Fruit fly (Drosophila melanogaster) whole organism, embryonic: ENCODE results near the gene SCCRO.

Experiments used
- B-H2 ChIP-seq: fragments of 200-800 bp; sonication (Bioruptor generic); optimal IDR thresholded peaks from 2 replicates; lab custom pipeline; 2018; ENCODE audit warnings: missing biosample characterization, mild to moderate bottlenecking, missing genetic modification characterization
- CG10543 ChIP-seq: fragments of 200-800 bp; sonication (Bioruptor generic); optimal IDR thresholded peaks from 3 replicates; lab custom pipeline; 2017; ENCODE audit warnings: missing biosample characterization, mild to moderate bottlenecking, missing genetic modification characterization, moderate library complexity
- CG17361 ChIP-seq: fragments of 200-800 bp; sonication (Bioruptor generic); IDR thresholded peaks from 3 replicates; pipeline ENCODE4 v1.3.6; 2022; ENCODE audit warnings: missing biosample characterization, missing genetic modification characterization
- CG17385 ChIP-seq: fragments of 200-800 bp; sonication (Bioruptor generic); optimal IDR thresholded peaks from 3 replicates; lab custom pipeline; 2018; ENCODE audit warnings: missing biosample characterization, mild to moderate bottlenecking, missing genetic modification characterization
- CG2199 ChIP-seq: fragments of 200-800 bp; sonication (Bioruptor generic); IDR thresholded peaks from 3 replicates; pipeline ENCODE4 v1.3.6; 2022; ENCODE audit warnings: missing biosample characterization, missing genetic modification characterization
- CG3163 ChIP-seq: fragments of 200-800 bp; sonication (Bioruptor generic); optimal IDR thresholded peaks from 3 replicates; lab custom pipeline; 2016; ENCODE audit warnings: missing biosample characterization, missing genetic modification characterization
- CG34376 ChIP-seq: fragments of 200-800 bp; sonication (Bioruptor generic); optimal IDR thresholded peaks from 2 replicates; lab custom pipeline; 2018; ENCODE audit warnings: missing biosample characterization, mild to moderate bottlenecking, missing genetic modification characterization
- CG4360 ChIP-seq: fragments of 200-800 bp; sonication (Bioruptor generic); IDR thresholded peaks from 2 replicates; pipeline ENCODE4 v1.3.6; 2022; ENCODE audit warnings: missing biosample characterization, missing genetic modification characterization
- CG6765 ChIP-seq: fragments of 200-800 bp; sonication (Bioruptor generic); optimal IDR thresholded peaks from 3 replicates; lab custom pipeline; 2017; ENCODE audit warnings: missing biosample characterization, mild to moderate bottlenecking, missing genetic modification characterization
- CG6791 ChIP-seq: fragments of 200-800 bp; sonication (Bioruptor generic); IDR thresholded peaks from 3 replicates; pipeline ENCODE4 v1.3.6; 2022; ENCODE audit warnings: missing biosample characterization, missing genetic modification characterization; ENCODE audit not compliant: partially characterized antibody
- Camta ChIP-seq: fragments of 200-800 bp; sonication (Bioruptor generic); optimal IDR thresholded peaks from 2 replicates; lab custom pipeline; 2016; ENCODE audit warnings: missing biosample characterization, missing genetic modification characterization
- Dref ChIP-seq: fragments of 200-800 bp; sonication (Bioruptor generic); IDR thresholded peaks from 2 replicates; pipeline ENCODE4 v1.3.6; 2022; ENCODE audit warnings: missing biosample characterization, missing genetic modification characterization
- Hand ChIP-seq: fragments of 200-800 bp; sonication (Bioruptor generic); optimal IDR thresholded peaks from 2 replicates; lab custom pipeline; 2017; ENCODE audit warnings: mild to moderate bottlenecking, missing biosample characterization, missing genetic modification reagents, missing genetic modification characterization
- Hr78 ChIP-seq, 2 experiments: fragments of 200-800 bp in 1 of 2; fragments of >200 bp in 1 of 2; sonication (Bioruptor generic) in 1 of 2; optimal IDR thresholded peaks; 2 replicates each; lab custom pipeline; 2017 to 2019; ENCODE audit warnings: missing biosample characterization in 2 of 2, missing genetic modification characterization in 2 of 2, mild to moderate bottlenecking in 1 of 2, moderate library complexity in 1 of 2
- Med ChIP-seq: fragments of 200-800 bp; sonication (Bioruptor generic); peaks from one replicate; lab custom pipeline; 2016; ENCODE audit warnings: missing biosample characterization, missing genetic modification characterization, mild to moderate bottlenecking, inconsistent platforms, moderate library complexity
- Oaz ChIP-seq: fragments of 200-800 bp; sonication (Bioruptor generic); IDR thresholded peaks from 2 replicates; pipeline ENCODE4 v1.3.6; 2022; ENCODE audit warnings: missing biosample characterization, missing genetic modification characterization
- Pdp1 ChIP-seq, 2 experiments: fragments of 200-800 bp; sonication (Bioruptor generic); optimal IDR thresholded peaks; 3 replicates each; lab custom pipeline; 2016; ENCODE audit warnings: missing biosample characterization in 2 of 2, missing genetic modification characterization in 2 of 2, mild to moderate bottlenecking in 1 of 2, moderate library complexity in 1 of 2
- Poxn ChIP-seq: fragments of 200-800 bp; sonication (Bioruptor generic); IDR thresholded peaks from 2 replicates; pipeline ENCODE4 v1.3.6; 2022; ENCODE audit warnings: missing biosample characterization, missing genetic modification characterization
- Vsx1 ChIP-seq: fragments of 200-800 bp; sonication (Bioruptor generic); optimal IDR thresholded peaks from 2 replicates; lab custom pipeline; 2017; ENCODE audit warnings: missing biosample characterization, mild to moderate bottlenecking, missing genetic modification characterization, missing genetic modification reagents
- amos ChIP-seq: fragments of 200-800 bp; sonication (Bioruptor generic); IDR thresholded peaks from 2 replicates; pipeline ENCODE4 v1.3.6; 2022; ENCODE audit warnings: missing biosample characterization, missing genetic modification characterization; ENCODE audit not compliant: partially characterized antibody
- bbx ChIP-seq: fragments of 200-800 bp; sonication (Bioruptor generic); IDR thresholded peaks from 2 replicates; pipeline ENCODE4 v1.3.6; 2022; ENCODE audit warnings: missing biosample characterization, missing genetic modification characterization; ENCODE audit not compliant: partially characterized antibody
- bsh ChIP-seq, 2 experiments: fragments of 200-800 bp; sonication (Bioruptor generic); optimal IDR thresholded peaks; 2 replicates each; lab custom pipeline; 2017 to 2018; ENCODE audit warnings: mild to moderate bottlenecking in 2 of 2, missing biosample characterization in 2 of 2, missing genetic modification characterization in 2 of 2, moderate library complexity in 1 of 2
- caup ChIP-seq: fragments of 200-800 bp; sonication (Bioruptor generic); optimal IDR thresholded peaks from 3 replicates; lab custom pipeline; 2017; ENCODE audit warnings: missing biosample characterization, mild to moderate bottlenecking, missing genetic modification characterization, moderate library complexity; ENCODE audit not compliant: severe bottlenecking
- cg ChIP-seq: fragments of 200-800 bp; sonication (Bioruptor generic); optimal IDR thresholded peaks from 3 replicates; lab custom pipeline; 2019; ENCODE audit warnings: missing biosample characterization, mild to moderate bottlenecking, missing genetic modification characterization, moderate library complexity
- chinmo ChIP-seq: fragments of 200-800 bp; sonication (Bioruptor generic); IDR thresholded peaks from 4 replicates; pipeline ENCODE4 v1.3.6; 2022; ENCODE audit warnings: missing biosample characterization, missing genetic modification characterization; ENCODE audit not compliant: partially characterized antibody
- dan ChIP-seq: fragments of 200-800 bp; sonication (Bioruptor generic); IDR thresholded peaks from 2 replicates; pipeline ENCODE4 v1.3.6; 2022; ENCODE audit warnings: missing biosample characterization, missing genetic modification characterization
- dati ChIP-seq: fragments of 200-800 bp; sonication (Bioruptor generic); IDR thresholded peaks from 2 replicates; pipeline ENCODE4 v1.3.6; 2022; ENCODE audit warnings: missing biosample characterization, missing genetic modification characterization
- dimm ChIP-seq: fragments of 200-800 bp; sonication (Bioruptor generic); IDR thresholded peaks from 2 replicates; pipeline ENCODE4 v1.3.6; 2022; ENCODE audit warnings: missing biosample characterization, missing genetic modification characterization
- disco-r ChIP-seq: fragments of 200-800 bp; sonication (Bioruptor generic); optimal IDR thresholded peaks from 2 replicates; lab custom pipeline; 2016; ENCODE audit warnings: missing biosample characterization, missing genetic modification characterization
- dmrt99B ChIP-seq: fragments of 200-800 bp; sonication (Bioruptor generic); optimal IDR thresholded peaks from 2 replicates; lab custom pipeline; 2018; ENCODE audit warnings: missing biosample characterization, mild to moderate bottlenecking, missing genetic modification characterization, moderate library complexity
- eve ChIP-seq, 2 experiments: fragments of >200 bp; optimal IDR thresholded peaks; 2 replicates each; lab custom pipeline; 2017; ENCODE audit warnings: missing biosample characterization in 2 of 2, missing genetic modification characterization in 2 of 2
- exex ChIP-seq: fragments of 200-800 bp; sonication (Bioruptor generic); optimal IDR thresholded peaks from 4 replicates; lab custom pipeline; 2018; ENCODE audit warnings: missing biosample characterization, mild to moderate bottlenecking, missing genetic modification characterization, moderate library complexity
- hkb ChIP-seq, 2 experiments: fragments of 200-800 bp in 1 of 2; fragments of >200 bp in 1 of 2; sonication (Bioruptor generic) in 1 of 2; IDR thresholded peaks in 1 of 2; optimal IDR thresholded peaks in 1 of 2; 2 replicates each; pipeline versions ENCODE4 v1.3.6 to Lab custom; 2017 to 2022; ENCODE audit warnings: missing biosample characterization in 1 of 2, missing genetic modification characterization in 1 of 2
- sd ChIP-seq: fragments of 200-800 bp; sonication (Bioruptor generic); optimal IDR thresholded peaks from 3 replicates; lab custom pipeline; 2018; ENCODE audit warnings: missing biosample characterization, mild to moderate bottlenecking, missing genetic modification characterization, moderate library complexity
- sens ChIP-seq: fragments of 200-800 bp; sonication (Bioruptor generic); peaks from one replicate; lab custom pipeline; 2016; ENCODE audit warnings: missing biosample characterization, missing genetic modification characterization
- sna ChIP-seq: fragments of 200-800 bp; sonication (Bioruptor generic); IDR thresholded peaks from 2 replicates; pipeline ENCODE4 v1.3.6; 2022; ENCODE audit warnings: missing biosample characterization, missing genetic modification characterization; ENCODE audit not compliant: partially characterized antibody
- unc-4 ChIP-seq: fragments of 200-800 bp; sonication (Bioruptor generic); IDR thresholded peaks from 2 replicates; pipeline ENCODE4 v1.3.6; 2022; ENCODE audit warnings: missing biosample characterization, missing genetic modification characterization; ENCODE audit not compliant: partially characterized antibody

The SCCRO gene

DNA sequence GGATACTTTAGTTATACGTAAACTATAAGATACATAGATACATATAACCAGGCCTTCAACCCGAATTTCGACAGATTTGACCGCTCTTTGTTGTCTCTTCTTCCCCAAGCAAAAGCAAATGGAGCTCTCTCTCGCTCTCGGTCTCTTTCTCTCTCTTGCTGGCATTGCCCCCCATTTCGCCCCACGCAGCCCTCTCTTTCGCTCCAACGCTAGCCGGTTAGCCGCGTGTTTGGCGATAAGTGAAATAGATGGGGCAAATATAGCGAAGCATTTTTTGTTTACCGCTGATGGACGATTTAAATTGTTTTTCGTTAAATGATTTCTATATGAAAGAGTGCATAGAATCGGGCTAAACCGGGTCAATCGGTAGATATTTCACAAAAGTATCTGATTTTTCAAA, 48.8 kb upstream of the SCCRO start (continued):
- TF ChIP-seq dmrt99B (tag; lab: Kevin White, UChicago) (no peak), bbx (GFP tag; lab: Robert Waterston, UW) (no peak), CG3163 (GFP tag; lab: Kevin White, UChicago) (peak; percentile 88), Oaz (GFP tag; lab: Robert Waterston, UW) (no peak), bsh (GFP tag; optimal IDR thresholded peaks at IDR 0.05; lab: Kevin White, UChicago) (peak in 1 of 2 experiments; percentile 34), Poxn (GFP tag; lab: Robert Waterston, UW) (no peak), CG6791 (GFP tag; lab: Robert Waterston, UW) (no peak), sna (GFP tag; lab: Robert Waterston, UW) (peak; percentile 38; the same call in 1 of the 2 replicates), caup (GFP tag; lab: Kevin White, UChicago) (no peak), sd (peak; percentile 90), Camta (GFP tag; lab: Kevin White, UChicago) (no peak), Dref (GFP tag; lab: Robert Waterston, UW) (no peak)
- TF ChIP-seq, all 482 proteins: peak for 66

DNA sequence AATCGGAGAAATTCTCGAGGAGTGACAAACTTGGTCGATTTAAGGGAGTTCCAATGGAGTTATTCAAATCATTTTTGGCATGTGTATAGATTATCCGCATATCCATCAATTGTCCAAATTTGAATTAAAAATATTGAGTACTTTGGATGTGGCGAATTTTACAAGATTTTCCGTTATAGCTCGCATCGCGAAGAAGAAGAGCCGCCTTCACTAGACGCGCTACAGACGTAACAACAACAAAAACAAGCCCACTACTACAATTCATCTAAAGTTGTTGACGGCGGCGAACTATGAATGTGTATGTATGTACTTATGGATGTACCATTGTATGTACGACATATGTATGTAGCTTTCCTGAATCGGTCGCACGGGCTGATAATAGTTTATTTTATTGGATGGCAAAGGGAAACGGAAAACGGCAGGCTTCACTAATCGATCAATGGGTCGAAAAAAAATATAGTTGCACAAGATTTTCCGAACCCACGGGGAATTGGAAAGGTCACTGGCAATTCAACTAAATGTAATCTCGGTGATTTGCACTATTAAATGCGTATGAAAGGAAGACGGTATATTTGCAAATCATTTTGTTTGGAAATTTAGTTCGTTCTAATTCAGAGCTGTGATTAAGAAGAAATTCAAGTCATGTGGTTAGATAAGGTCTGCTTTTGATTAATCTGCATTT, 48.3 kb upstream of the SCCRO start:
- TF ChIP-seq CG2199 (GFP tag; lab: Robert Waterston, UW) (0 out of 3 replicates have a peak, but pooled peaks have one; percentile 33), B-H2 (peak; percentile 0), Med (GFP tag; lab: Kevin White, UChicago) (peak; percentile 77), CG4360 (peak; percentile 81), exex (tag; lab: Kevin White, UChicago) (peak; percentile 43), cg (peak; percentile 17), Hand (GFP tag; lab: Kevin White, UChicago) (peak; percentile 24), chinmo (GFP tag; lab: Robert Waterston, UW) (peak; percentile 4; the same call in 2 of the 4 replicates), CG17385 (GFP tag; lab: Kevin White, UChicago) (peak; percentile 91), unc-4 (GFP tag; lab: Robert Waterston, UW) (0 out of 2 replicates have a peak, but pooled peaks have one; percentile 10), CG17361 (GFP tag; lab: Robert Waterston, UW) (no peak), CG6765 (peak; percentile 17), sd (peak; percentile 17), Pdp1 (GFP tag; optimal IDR thresholded peaks at IDR 0.05; lab: Kevin White, UChicago) (peak in 1 of 2 experiments; percentile 43), CG34376 (GFP tag; lab: Kevin White, UChicago) (peak; percentile 19), dati (GFP tag; lab: Robert Waterston, UW) (no peak), hkb (optimal IDR thresholded peaks at IDR 0.05; lab: Kevin White, UChicago) (no peak), hkb (GFP tag; IDR thresholded peaks at IDR 0.05; lab: Robert Waterston, UW) (peak; percentile 10; the same call in 1 of the 2 replicates), CG10543 (GFP tag; lab: Kevin White, UChicago) (peak; percentile 73), sens (GFP tag; lab: Kevin White, UChicago) (peak; percentile 37), dan (GFP tag; lab: Robert Waterston, UW) (no peak), amos (GFP tag; lab: Robert Waterston, UW) (no peak), Vsx1 (GFP tag; lab: Kevin White, UChicago) (peak; percentile 28), eve (GFP tag; optimal IDR thresholded peaks at IDR 0.05; lab: Kevin White, UChicago) (peak in 1 of 2 experiments; percentile 81), disco-r (GFP tag; lab: Kevin White, UChicago) (no peak), Hr78 (GFP tag; optimal IDR thresholded peaks at IDR 0.05; lab: Kevin White, UChicago) (peak in 1 of 2 experiments; percentile 67), dimm (no peak)
